Worm (Caenorhabditis elegans): ENCODE measurements around the gene F36A4.4.

DNA sequence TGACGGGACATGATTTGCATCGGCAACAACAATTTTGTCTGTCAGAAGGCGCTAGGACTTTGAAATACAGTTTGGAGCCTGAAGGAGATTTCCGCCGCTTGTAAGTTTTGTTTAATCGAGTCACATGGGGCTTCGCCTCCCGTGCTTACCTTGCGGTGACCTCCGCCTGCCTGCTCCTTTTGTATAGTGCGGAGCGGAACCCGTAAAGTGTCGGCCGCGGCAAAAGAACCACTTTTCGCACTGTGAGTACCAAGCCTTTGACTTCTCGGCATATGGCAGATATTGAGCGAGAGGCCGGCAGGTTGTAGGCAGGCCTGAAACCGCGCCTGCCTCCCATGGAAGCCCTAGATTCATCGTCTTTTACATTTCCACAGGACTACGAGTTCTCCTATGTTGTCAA, 1.5 kb upstream of the F36A4.4 start:
- TF ChIP-seq tbx-11 (GFP tag; IDR thresholded peaks at IDR 0.05) = no peak
- TF ChIP-seq pes-1 (GFP tag; IDR thresholded peaks at IDR 0.05) = no peak
- no peak for TF ChIP-seq ceh-13 (GFP tag; optimal IDR thresholded peaks at IDR 0.05)
- TF ChIP-seq flt-1 (GFP tag; IDR thresholded peaks at IDR 0.05) = no peak

All from whole organism, early embryonic.